Fruit fly (Drosophila melanogaster): ENCODE data around the gene CG18599.

Gene CG18599

dm6 chr3R:18244171-18245043 lies 23.2 kb upstream of the CG18599 start (continued):
- TF ChIP-seq Rfx (GFP tag; IDR thresholded peaks at IDR 0.05) (peak; percentile 28), trh (GFP tag; optimal IDR thresholded peaks at IDR 0.05) (no peak), twi (tag; optimal IDR thresholded peaks at IDR 0.05) (no peak), grau (tag; optimal IDR thresholded peaks at IDR 0.05) (peak; percentile 16), Sox100B (GFP tag; optimal IDR thresholded peaks at IDR 0.05) (no peak), jigr1 (GFP tag; IDR thresholded peaks at IDR 0.05) (no peak), CG4730 (GFP tag; IDR thresholded peaks at IDR 0.05) (no peak), fru (optimal IDR thresholded peaks at IDR 0.05) (no peak), otp (GFP tag; IDR thresholded peaks at IDR 0.05) (no peak), Dek (tag; optimal IDR thresholded peaks at IDR 0.05) (no peak), E2f1 (GFP tag; IDR thresholded peaks at IDR 0.05) (peak; percentile 36; the same call in 1 of the 2 replicates), CG2116 (GFP tag; optimal IDR thresholded peaks at IDR 0.05) (no peak), CG32767 (GFP tag; IDR thresholded peaks at IDR 0.05) (peak; percentile 85), chinmo (GFP tag; IDR thresholded peaks at IDR 0.05; ENCODE audit: partially characterized antibody) (peak; percentile 87), CG2129 (GFP tag; IDR thresholded peaks at IDR 0.05; ENCODE audit: partially characterized antibody) (no peak), Ptx1 (GFP tag; IDR thresholded peaks at IDR 0.05) (peak; percentile 29; the same call in 1 of the 2 replicates), so (GFP tag; IDR thresholded peaks at IDR 0.05) (0 out of 3 replicates have a peak, but pooled peaks have one; percentile 21), Nf-YC (tag; optimal IDR thresholded peaks at IDR 0.05) (peak; percentile 74), CG13624 (GFP tag; optimal IDR thresholded peaks at IDR 0.05) (no peak), dimm (GFP tag; IDR thresholded peaks at IDR 0.05) (no peak), wdn (GFP tag; IDR thresholded peaks at IDR 0.05) (no peak), CkIIα-i1 (GFP tag; IDR thresholded peaks at IDR 0.05) (no peak), CG17802 (tag; optimal IDR thresholded peaks at IDR 0.05) (no peak), CG12942 (GFP tag; optimal IDR thresholded peaks at IDR 0.05) (no peak), ato (GFP tag; IDR thresholded peaks at IDR 0.05; ENCODE audit: partially characterized antibody) (no peak; the same call in 1 of the 2 replicates), CG11723 (GFP tag; optimal IDR thresholded peaks at IDR 0.05) (no peak), Asciz (GFP tag; optimal IDR thresholded peaks at IDR 0.05) (no peak), aop (GFP tag; IDR thresholded peaks at IDR 0.05) (no peak), NC2β (GFP tag; optimal IDR thresholded peaks at IDR 0.05) (no peak), ranshi (GFP tag; IDR thresholded peaks at IDR 0.05) (no peak), CG8478 (optimal IDR thresholded peaks at IDR 0.05) (peak; percentile 95), dmrt99B (tag; optimal IDR thresholded peaks at IDR 0.05) (peak; percentile 14), odd (GFP tag; optimal IDR thresholded peaks at IDR 0.05) (no peak), Side (GFP tag; optimal IDR thresholded peaks at IDR 0.05) (no peak), slbo (GFP tag; IDR thresholded peaks at IDR 0.05) (peak; percentile 13; the same call in 1 of the 2 replicates), peb (GFP tag; IDR thresholded peaks at IDR 0.05) (no peak), Max (GFP tag; optimal IDR thresholded peaks at IDR 0.05) (no peak), slp2 (GFP tag; optimal IDR thresholded peaks at IDR 0.05) (no peak), Kr (GFP tag; optimal IDR thresholded peaks at IDR 0.05) (no peak), ftz-f1 (GFP tag; optimal IDR thresholded peaks at IDR 0.05) (peak; percentile 98), Stat92E (GFP tag; optimal IDR thresholded peaks at IDR 0.05) (no peak), CG11504 (tag; optimal IDR thresholded peaks at IDR 0.05) (no peak), CG34422 (GFP tag; IDR thresholded peaks at IDR 0.05) (peak; percentile 44; the same call in 1 of the 3 replicates), seq (GFP tag; IDR thresholded peaks at IDR 0.05) (no peak), CG17359 (tag; optimal IDR thresholded peaks at IDR 0.05) (no peak), tio (GFP tag; optimal IDR thresholded peaks at IDR 0.05) (no peak), cas (GFP tag; IDR thresholded peaks at IDR 0.05) (no peak), exex (tag; optimal IDR thresholded peaks at IDR 0.05) (peak; percentile 28), z (GFP tag; IDR thresholded peaks at IDR 0.05) (peak; percentile 51; the same call in 1 of the 3 replicates), zen2 (GFP tag; IDR thresholded peaks at IDR 0.05; ENCODE audit: partially characterized antibody) (no peak)

Data from whole organism, embryonic.